Fruit fly (Drosophila melanogaster) whole organism, adult: ENCODE measurements around the gene CtIP.

Experiments used
- CG11617 ChIP-seq: fragments of 200-800 bp; sonication (Bioruptor generic); optimal IDR thresholded peaks from 2 replicates; lab custom pipeline; 2017; ENCODE audit warnings: mild to moderate bottlenecking, missing biosample characterization, missing genetic modification reagents, missing genetic modification characterization
- CG12768 ChIP-seq: fragments of 200-800 bp; sonication (Bioruptor generic); optimal IDR thresholded peaks from 2 replicates; lab custom pipeline; 2017; ENCODE audit warnings: missing biosample characterization, missing genetic modification characterization, mild to moderate bottlenecking, moderate library complexity, missing genetic modification reagents
- CG14711 ChIP-seq: fragments of 200-800 bp; sonication (Bioruptor generic); optimal IDR thresholded peaks from 2 replicates; lab custom pipeline; 2018; ENCODE audit warnings: missing biosample characterization, mild to moderate bottlenecking, missing genetic modification characterization, moderate library complexity
- CG1620 ChIP-seq: fragments of 200-800 bp; sonication (Bioruptor generic); optimal IDR thresholded peaks from 2 replicates; lab custom pipeline; 2016; ENCODE audit warnings: missing biosample characterization, missing genetic modification characterization
- CG33017 ChIP-seq: fragments of 200-800 bp; sonication (Bioruptor generic); optimal IDR thresholded peaks from 2 replicates; lab custom pipeline; 2018; ENCODE audit warnings: missing biosample characterization, mild to moderate bottlenecking, missing genetic modification characterization, moderate library complexity
- CG5204 ChIP-seq: fragments of 200-800 bp; sonication (Bioruptor generic); optimal IDR thresholded peaks from 2 replicates; lab custom pipeline; 2016; ENCODE audit warnings: missing biosample characterization, missing genetic modification characterization
- CG7045 ChIP-seq: fragments of 200-800 bp; sonication (Bioruptor generic); optimal IDR thresholded peaks from 2 replicates; lab custom pipeline; 2017; ENCODE audit warnings: missing biosample characterization, mild to moderate bottlenecking, missing genetic modification characterization
- CG7101 ChIP-seq: fragments of 200-800 bp; sonication (Bioruptor generic); optimal IDR thresholded peaks from 2 replicates; lab custom pipeline; 2018; ENCODE audit warnings: missing biosample characterization, mild to moderate bottlenecking, missing genetic modification characterization, moderate library complexity
- Clk ChIP-seq: fragments of 200-800 bp; sonication (Bioruptor generic); optimal IDR thresholded peaks from 2 replicates; lab custom pipeline; 2017; ENCODE audit warnings: missing biosample characterization, missing genetic modification characterization
- Crg-1 ChIP-seq: fragments of 200-800 bp; sonication (Bioruptor generic); optimal IDR thresholded peaks from 2 replicates; lab custom pipeline; 2016; ENCODE audit warnings: missing biosample characterization, missing genetic modification characterization
- Hr96 ChIP-seq: fragments of 200-800 bp; sonication (Bioruptor generic); optimal IDR thresholded peaks from 2 replicates; lab custom pipeline; 2016; ENCODE audit warnings: missing biosample characterization, missing genetic modification characterization
- Mnt ChIP-seq: fragments of 200-800 bp; sonication (Bioruptor generic); optimal IDR thresholded peaks from 2 replicates; lab custom pipeline; 2016; ENCODE audit warnings: missing biosample characterization, mild to moderate bottlenecking, missing genetic modification characterization
- bab1 ChIP-seq: fragments of 200-800 bp; sonication (Bioruptor generic); optimal IDR thresholded peaks from 3 replicates; lab custom pipeline; 2019; ENCODE audit warnings: missing biosample characterization, mild to moderate bottlenecking, missing genetic modification characterization, moderate library complexity
- cic ChIP-seq: fragments of 200-800 bp; sonication (Bioruptor generic); optimal IDR thresholded peaks from 2 replicates; lab custom pipeline; 2017; ENCODE audit warnings: missing biosample characterization, mild to moderate bottlenecking, missing genetic modification characterization, moderate library complexity
- cnc ChIP-seq, 2 experiments: fragments of >200 bp; optimal IDR thresholded peaks; 2 replicates each; lab custom pipeline; 2017
- kay ChIP-seq: fragments of 200-800 bp; sonication (Bioruptor generic); peaks from one replicate; lab custom pipeline; 2016; ENCODE audit warnings: missing biosample characterization, missing genetic modification characterization, borderline replicate concordance
- ovo ChIP-seq: fragments of 200-800 bp; sonication (Bioruptor generic); optimal IDR thresholded peaks from 2 replicates; lab custom pipeline; 2016; ENCODE audit warnings: missing biosample characterization, missing genetic modification characterization
- pad ChIP-seq: fragments of 200-800 bp; sonication (Bioruptor generic); optimal IDR thresholded peaks from 3 replicates; lab custom pipeline; 2017; ENCODE audit warnings: missing biosample characterization, missing genetic modification characterization, mild to moderate bottlenecking, moderate library complexity, missing genetic modification reagents
- tj ChIP-seq: fragments of 200-800 bp; sonication (Bioruptor generic); optimal IDR thresholded peaks from 3 replicates; lab custom pipeline; 2017; ENCODE audit warnings: missing biosample characterization, mild to moderate bottlenecking, missing genetic modification characterization, moderate library complexity
- toe ChIP-seq: fragments of 200-800 bp; sonication (Bioruptor generic); optimal IDR thresholded peaks from 2 replicates; lab custom pipeline; 2016; ENCODE audit warnings: missing biosample characterization, missing genetic modification characterization

CtIP gene

DNA sequence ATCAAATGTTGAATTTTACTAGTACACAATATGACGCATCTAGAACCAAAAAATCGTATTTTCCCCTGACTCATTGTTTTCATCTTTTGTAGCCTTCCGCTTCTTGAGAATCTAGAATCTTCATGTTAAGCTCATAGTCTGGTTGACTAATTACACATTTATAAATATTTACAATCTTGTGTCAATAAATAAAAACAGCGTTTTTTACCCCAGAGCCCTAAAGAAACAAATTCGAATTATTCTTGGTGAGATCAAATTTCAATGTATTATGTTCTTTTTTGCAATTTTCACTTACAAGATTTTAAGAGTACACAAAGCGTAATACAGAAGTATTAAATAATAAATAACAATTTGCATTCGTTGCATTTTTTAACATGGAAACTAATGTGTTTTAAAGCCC, 40.0 kb upstream of the CtIP start:
- TF ChIP-seq ovo (GFP tag; lab: Kevin White, UChicago) (no peak), kay (GFP tag; lab: Kevin White, UChicago) (peak; percentile 95)

DNA sequence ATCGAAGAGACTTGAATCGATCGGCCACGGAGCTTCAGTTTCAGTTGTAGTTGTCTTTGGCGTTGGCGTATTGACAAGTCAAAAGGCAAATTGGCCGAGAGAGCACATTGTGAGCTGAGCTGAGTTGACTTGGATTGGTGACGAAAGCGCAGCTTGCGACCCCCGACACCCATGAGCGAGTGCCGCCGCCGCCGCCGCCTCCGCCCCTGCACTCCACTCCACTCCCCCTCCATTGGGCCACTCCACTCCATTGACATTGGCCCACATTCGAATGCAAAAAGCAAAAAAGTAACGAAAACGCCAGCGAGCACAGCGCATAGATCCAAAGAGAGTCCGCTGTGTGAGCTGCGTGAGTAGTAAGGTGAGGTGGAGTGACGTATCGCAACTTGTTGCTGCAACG, 38.3 kb upstream of the CtIP start:
- TF ChIP-seq tj (GFP tag; lab: Kevin White, UChicago) (peak; percentile 43), CG7101 (tag; lab: Kevin White, UChicago) (no peak), pad (no peak)

DNA sequence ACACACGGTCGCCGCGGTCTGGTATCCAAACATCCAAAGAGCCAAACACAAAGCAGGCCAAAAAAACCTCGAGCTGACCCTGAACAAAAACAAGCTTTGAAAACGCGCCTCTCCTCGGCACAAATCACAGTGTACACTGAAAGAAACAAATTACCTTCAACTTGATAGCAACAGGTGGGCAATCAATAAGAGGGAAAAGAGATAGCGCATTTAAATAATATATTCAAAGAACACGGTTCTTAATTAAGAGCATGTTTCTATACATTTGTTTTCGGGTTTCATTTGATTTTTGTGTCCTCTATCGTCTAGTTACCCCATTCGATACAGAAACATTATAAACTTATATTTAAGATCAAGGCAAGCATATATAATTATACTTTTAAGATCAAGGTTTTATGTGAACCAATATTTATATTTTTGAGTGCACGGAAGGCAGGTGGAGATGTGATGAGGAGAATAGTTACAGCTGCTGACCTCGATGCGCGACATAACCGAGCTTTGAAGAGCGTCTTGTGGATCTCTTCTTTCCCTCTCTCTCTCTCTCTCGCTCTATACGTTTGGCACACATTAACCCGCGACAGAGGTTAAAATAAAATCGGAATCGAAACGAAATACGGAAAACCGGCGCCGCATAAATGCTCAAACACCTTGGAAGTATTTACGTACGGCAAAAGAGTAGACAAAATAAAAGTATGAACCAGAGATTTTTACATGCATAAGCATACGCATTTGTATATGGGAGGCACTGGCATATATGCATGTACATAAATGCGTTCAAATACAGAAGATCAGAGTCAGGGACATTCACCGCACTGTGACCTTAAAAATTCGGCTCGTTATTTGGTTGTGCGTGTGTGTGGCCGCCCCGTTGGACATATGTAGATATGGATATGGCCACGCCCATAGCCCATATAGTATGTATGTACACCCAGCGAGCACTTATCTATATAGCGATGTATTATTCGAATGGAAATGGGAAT, 37.5 kb upstream of the CtIP start:
- TF ChIP-seq CG12768 (GFP tag; lab: Kevin White, UChicago) (peak; percentile 12), tj (GFP tag; lab: Kevin White, UChicago) (no peak), CG14711 (tag; lab: Kevin White, UChicago) (peak; percentile 30), pad (no peak), CG5204 (peak; percentile 60), Mnt (GFP tag; lab: Kevin White, UChicago) (no peak), Hr96 (GFP tag; lab: Kevin White, UChicago) (no peak), bab1 (GFP tag; lab: Kevin White, UChicago) (peak; percentile 62), ovo (GFP tag; lab: Kevin White, UChicago) (no peak), CG7101 (tag; lab: Kevin White, UChicago) (peak; percentile 46), CG11617 (GFP tag; lab: Kevin White, UChicago) (peak; percentile 34), cnc (optimal IDR thresholded peaks at IDR 0.05; lab: Kevin White, UChicago) (no peak), toe (peak; percentile 15), Clk (GFP tag; lab: Kevin White, UChicago) (peak; percentile 36), Crg-1 (GFP tag; lab: Kevin White, UChicago) (no peak), CG33017 (tag; lab: Kevin White, UChicago) (peak; percentile 44), CG7045 (GFP tag; lab: Kevin White, UChicago) (peak; percentile 32), cic (no peak), CG1620 (GFP tag; lab: Kevin White, UChicago) (peak; percentile 4), kay (GFP tag; lab: Kevin White, UChicago) (no peak)

DNA sequence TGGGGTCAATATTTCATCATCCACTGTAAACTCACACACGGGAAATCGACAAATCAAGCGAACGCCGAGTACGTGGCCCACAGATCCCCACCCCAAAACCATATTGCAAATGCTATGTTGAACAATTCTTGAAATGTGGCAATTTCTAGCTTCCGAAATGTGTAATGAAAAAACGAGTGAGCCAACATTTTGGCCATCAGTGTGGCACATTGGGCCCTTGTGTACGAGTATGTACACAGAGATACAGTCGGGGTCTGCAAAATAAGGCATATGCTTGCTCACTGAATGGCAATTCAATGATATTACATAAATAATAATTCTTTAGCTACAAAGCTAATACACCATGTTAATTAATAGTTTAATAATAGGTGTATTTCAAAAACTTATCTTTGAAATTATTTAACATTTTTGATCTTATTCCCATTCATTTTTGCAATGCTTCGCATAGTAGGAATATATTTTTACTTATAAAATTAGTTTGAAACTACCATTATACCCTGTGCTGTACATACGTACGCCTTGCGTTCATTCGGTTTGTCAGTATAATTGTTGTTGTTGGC, 36.4 kb upstream of the CtIP start:
- TF ChIP-seq CG1620 (GFP tag; lab: Kevin White, UChicago) = peak; percentile 74
- TF ChIP-seq CG11617 (GFP tag; lab: Kevin White, UChicago) = peak; percentile 82
- peak; percentile 88 for TF ChIP-seq bab1 (GFP tag; lab: Kevin White, UChicago)
- peak; percentile 79 for TF ChIP-seq CG14711 (tag; lab: Kevin White, UChicago)
- TF ChIP-seq Hr96 (GFP tag; lab: Kevin White, UChicago) = peak; percentile 73
- TF ChIP-seq cnc (optimal IDR thresholded peaks at IDR 0.05; lab: Kevin White, UChicago) = no peak
- peak; percentile 76 for TF ChIP-seq tj (GFP tag; lab: Kevin White, UChicago)
- TF ChIP-seq cic = no peak
- TF ChIP-seq toe = peak; percentile 68
- TF ChIP-seq ovo (GFP tag; lab: Kevin White, UChicago) = peak; percentile 61
- peak; percentile 91 for TF ChIP-seq kay (GFP tag; lab: Kevin White, UChicago)
- TF ChIP-seq CG5204 = peak; percentile 72
- TF ChIP-seq CG12768 (GFP tag; lab: Kevin White, UChicago) = peak; percentile 73
- peak; percentile 79 for TF ChIP-seq CG7045 (GFP tag; lab: Kevin White, UChicago)
- TF ChIP-seq CG7101 (tag; lab: Kevin White, UChicago) = peak; percentile 84
- TF ChIP-seq Mnt (GFP tag; lab: Kevin White, UChicago) = peak; percentile 31
- TF ChIP-seq pad = peak; percentile 72
- TF ChIP-seq CG33017 (tag; lab: Kevin White, UChicago) = peak; percentile 89
- TF ChIP-seq Clk (GFP tag; lab: Kevin White, UChicago) = no peak
- TF ChIP-seq Crg-1 (GFP tag; lab: Kevin White, UChicago) = peak; percentile 55

DNA sequence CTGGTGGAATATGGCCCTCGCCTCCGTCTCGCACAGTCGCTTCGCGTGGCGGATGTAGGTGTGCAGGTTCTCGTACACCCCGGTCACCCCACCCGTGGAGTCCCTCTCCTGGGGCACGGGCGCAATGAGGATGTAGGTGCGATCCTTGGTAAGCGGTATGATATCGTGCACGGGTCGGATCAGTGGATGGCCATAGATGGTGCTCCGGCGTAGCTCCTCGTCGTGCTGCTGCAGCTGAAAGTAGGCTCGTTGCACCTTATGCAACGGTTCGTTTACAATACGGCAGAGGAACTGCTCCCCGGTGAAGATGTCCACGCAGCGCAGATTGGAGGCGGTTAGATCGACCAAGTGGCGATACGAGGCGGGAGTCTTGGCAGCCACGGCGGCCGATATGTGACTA, 35.5 kb upstream of the CtIP start:
- no peak for TF ChIP-seq Mnt (GFP tag; lab: Kevin White, UChicago)
- TF ChIP-seq CG11617 (GFP tag; lab: Kevin White, UChicago) = no peak
- TF ChIP-seq tj (GFP tag; lab: Kevin White, UChicago) = no peak
- TF ChIP-seq Clk (GFP tag; lab: Kevin White, UChicago) = no peak
- no peak for TF ChIP-seq ovo (GFP tag; lab: Kevin White, UChicago)
- TF ChIP-seq Crg-1 (GFP tag; lab: Kevin White, UChicago) = no peak
- TF ChIP-seq CG7101 (tag; lab: Kevin White, UChicago) = no peak
- no peak for TF ChIP-seq CG33017 (tag; lab: Kevin White, UChicago)
- no peak for TF ChIP-seq CG5204
- no peak for TF ChIP-seq CG12768 (GFP tag; lab: Kevin White, UChicago)
- no peak for TF ChIP-seq CG7045 (GFP tag; lab: Kevin White, UChicago)
- no peak for TF ChIP-seq bab1 (GFP tag; lab: Kevin White, UChicago)
- TF ChIP-seq cnc (optimal IDR thresholded peaks at IDR 0.05; lab: Kevin White, UChicago) = no peak
- TF ChIP-seq pad = no peak
- no peak for TF ChIP-seq CG1620 (GFP tag; lab: Kevin White, UChicago)
- no peak for TF ChIP-seq Hr96 (GFP tag; lab: Kevin White, UChicago)
- no peak for TF ChIP-seq CG14711 (tag; lab: Kevin White, UChicago)
- no peak for TF ChIP-seq kay (GFP tag; lab: Kevin White, UChicago)
- no peak for TF ChIP-seq toe
- no peak for TF ChIP-seq cic
